Worm (Caenorhabditis elegans): ENCODE results near the gene T04F8.8.

T04F8.8 gene

DNA sequence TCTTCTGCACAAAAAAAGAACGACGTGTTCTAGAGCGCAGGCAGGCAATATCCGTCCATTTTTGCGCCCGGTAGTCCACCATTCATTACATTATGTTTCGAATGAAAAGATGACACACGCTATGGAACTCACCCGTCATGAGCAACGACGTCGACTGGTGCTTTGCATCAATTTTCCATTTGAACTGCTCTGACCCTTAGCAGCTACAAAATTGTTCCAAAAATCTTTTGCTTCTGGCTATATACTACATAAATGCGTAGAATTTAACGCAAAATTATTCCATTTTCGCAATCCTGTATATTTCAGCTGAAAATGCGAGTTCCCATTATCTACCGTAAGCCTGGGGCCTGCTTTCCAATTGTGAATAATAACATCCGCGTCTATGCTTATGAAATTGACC lies 11.1 kb downstream of the T04F8.8 start, which contains the start of gene T04F8.3:
TSS of gene T04F8.3 (plus strand) at position 301 of the 400 bp plus-strand sequence.
- TF ChIP-seq nhr-2 (tag; optimal IDR thresholded peaks at IDR 0.05) (no peak), nhr-12 (tag; optimal IDR thresholded peaks at IDR 0.05) (no peak), nhr-237 (tag; optimal IDR thresholded peaks at IDR 0.05) (no peak), mep-1 (tag; optimal IDR thresholded peaks at IDR 0.05) (no peak), elt-3 (tag; optimal IDR thresholded peaks at IDR 0.05) (no peak), lsy-2 (tag; optimal IDR thresholded peaks at IDR 0.05) (no peak), bed-3 (GFP tag; optimal IDR thresholded peaks at IDR 0.05) (no peak), mab-5 (tag; optimal IDR thresholded peaks at IDR 0.05) (no peak), ztf-11 (tag; optimal IDR thresholded peaks at IDR 0.05) (no peak), lin-13 (tag; optimal IDR thresholded peaks at IDR 0.05) (no peak), sem-2 (GFP tag; optimal IDR thresholded peaks at IDR 0.05) (no peak), flh-1 (GFP tag; optimal IDR thresholded peaks at IDR 0.05) (no peak), unc-120 (tag; optimal IDR thresholded peaks at IDR 0.05; ENCODE audit: poor library complexity, severe bottlenecking) (no peak), hlh-1 (tag; optimal IDR thresholded peaks at IDR 0.05) (no peak), pha-4 (tag; optimal IDR thresholded peaks at IDR 0.05) (no peak), tbx-8 (GFP tag; optimal IDR thresholded peaks at IDR 0.05) (no peak)

DNA sequence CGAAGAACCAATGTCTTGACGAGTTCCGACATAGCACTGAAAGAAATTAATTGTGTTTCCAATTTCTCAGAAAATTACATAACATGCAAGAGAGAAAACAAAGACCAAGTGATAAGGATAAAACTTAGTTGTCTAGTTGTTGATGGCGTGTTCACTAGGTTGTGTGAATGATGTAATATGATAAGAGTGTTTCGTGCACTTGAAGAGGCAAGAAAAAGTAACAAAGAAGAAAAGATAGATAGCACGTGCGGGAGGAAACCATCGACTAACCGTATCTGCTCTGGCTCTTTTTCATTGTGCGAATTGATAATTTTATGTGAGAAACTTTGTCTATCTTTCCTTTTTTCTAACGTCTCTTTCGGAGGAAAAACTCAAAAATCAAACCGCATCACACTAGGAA lies 14.4 kb downstream of the T04F8.8 start, which contains the start of gene sfxn-1.5:
TSS of gene sfxn-1.5 (minus strand) at position 36 of the 400 bp plus-strand sequence.
- TF ChIP-seq lin-13 (tag; optimal IDR thresholded peaks at IDR 0.05) (no peak), M03D4.4 (tag; optimal IDR thresholded peaks at IDR 0.05) (no peak), unc-39 (tag; optimal IDR thresholded peaks at IDR 0.05) (no peak), flh-1 (GFP tag; optimal IDR thresholded peaks at IDR 0.05) (no peak), unc-120 (tag; optimal IDR thresholded peaks at IDR 0.05; ENCODE audit: poor library complexity, severe bottlenecking) (no peak), ztf-11 (tag; optimal IDR thresholded peaks at IDR 0.05) (no peak)

DNA sequence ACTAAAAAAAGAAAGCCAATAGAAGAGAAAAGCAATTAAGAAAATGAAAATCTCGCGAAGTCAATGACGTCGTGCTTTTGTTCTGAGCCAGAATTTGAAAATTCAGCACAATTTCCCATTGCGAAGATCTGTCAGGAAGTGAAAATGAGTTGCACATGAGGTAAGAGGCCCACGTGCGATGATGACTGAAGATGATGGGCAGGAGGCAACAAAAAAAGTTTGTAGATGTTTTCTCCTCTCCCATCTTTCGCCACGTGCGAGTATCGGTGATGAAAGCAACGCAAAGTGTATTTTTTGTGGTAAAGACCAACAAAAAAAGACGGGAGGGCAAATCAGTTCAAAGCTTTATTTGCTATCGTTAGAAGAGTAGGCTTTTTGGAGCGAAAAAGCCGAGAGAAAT lies 14.8 kb downstream of the T04F8.8 start:
- TF ChIP-seq tbx-8 (GFP tag; optimal IDR thresholded peaks at IDR 0.05) (no peak), drap-1 (GFP tag; optimal IDR thresholded peaks at IDR 0.05) (no peak), pha-4 (tag; optimal IDR thresholded peaks at IDR 0.05) (no peak), mep-1 (tag; optimal IDR thresholded peaks at IDR 0.05) (no peak), unc-62 (GFP tag; optimal IDR thresholded peaks at IDR 0.05) (no peak), lsy-2 (tag; optimal IDR thresholded peaks at IDR 0.05) (no peak), ceh-83 (GFP tag; optimal IDR thresholded peaks at IDR 0.05) (no peak), ham-2 (GFP tag; optimal IDR thresholded peaks at IDR 0.05) (no peak), nhr-237 (tag; optimal IDR thresholded peaks at IDR 0.05) (no peak), lin-13 (tag; optimal IDR thresholded peaks at IDR 0.05) (no peak), sem-2 (GFP tag; optimal IDR thresholded peaks at IDR 0.05) (no peak), ceh-39 (tag; optimal IDR thresholded peaks at IDR 0.05) (no peak), ztf-11 (tag; optimal IDR thresholded peaks at IDR 0.05) (no peak), cnd-1 (tag; optimal IDR thresholded peaks at IDR 0.05) (no peak), unc-39 (tag; optimal IDR thresholded peaks at IDR 0.05) (no peak), ces-1 (GFP tag; optimal IDR thresholded peaks at IDR 0.05) (no peak), nhr-12 (tag; optimal IDR thresholded peaks at IDR 0.05) (no peak), lin-32 (GFP tag; optimal IDR thresholded peaks at IDR 0.05) (no peak), nhr-28 (tag; optimal IDR thresholded peaks at IDR 0.05) (no peak)

DNA sequence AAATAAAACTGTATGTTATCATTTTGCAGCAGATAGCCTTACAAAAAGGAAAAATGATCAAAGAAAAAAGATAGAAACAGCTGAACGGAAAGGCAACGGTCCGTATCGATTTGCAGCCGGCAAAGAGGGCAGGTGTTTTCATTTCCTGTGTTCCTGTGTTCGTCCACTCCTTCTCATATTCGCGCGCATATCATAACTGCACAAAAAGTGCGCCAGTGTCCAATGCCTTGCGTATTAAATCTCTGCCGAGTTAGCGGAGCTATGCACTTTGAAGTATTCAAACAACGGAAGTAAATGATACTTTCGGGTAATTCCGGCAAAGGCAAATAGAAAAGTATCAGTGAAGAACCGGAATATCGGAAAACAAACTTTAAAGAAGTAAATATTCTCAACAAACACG lies 15.3 kb downstream of the T04F8.8 start:
- no peak for TF ChIP-seq lsy-2 (tag; optimal IDR thresholded peaks at IDR 0.05)
- peak; percentile 72 for TF ChIP-seq lin-13 (tag; optimal IDR thresholded peaks at IDR 0.05)
- no peak for TF ChIP-seq blmp-1 (tag; optimal IDR thresholded peaks at IDR 0.05)
- TF ChIP-seq zip-8 (tag; optimal IDR thresholded peaks at IDR 0.05): no peak
- no peak for TF ChIP-seq nhr-28 (tag; optimal IDR thresholded peaks at IDR 0.05)
- TF ChIP-seq sptf-1 (tag; optimal IDR thresholded peaks at IDR 0.05): no peak
- TF ChIP-seq elt-1 (tag; optimal IDR thresholded peaks at IDR 0.05; ENCODE audit: borderline replicate concordance, insufficient read depth): no peak
- no peak for TF ChIP-seq ham-2 (GFP tag; optimal IDR thresholded peaks at IDR 0.05)
- no peak for TF ChIP-seq ceh-83 (GFP tag; optimal IDR thresholded peaks at IDR 0.05)
- TF ChIP-seq sem-2 (GFP tag; optimal IDR thresholded peaks at IDR 0.05): no peak
- TF ChIP-seq unc-62 (GFP tag; optimal IDR thresholded peaks at IDR 0.05): no peak
- no peak for TF ChIP-seq bed-3 (GFP tag; optimal IDR thresholded peaks at IDR 0.05)
- peak; percentile 60 for TF ChIP-seq M03D4.4 (tag; optimal IDR thresholded peaks at IDR 0.05)
- no peak for TF ChIP-seq ztf-11 (tag; optimal IDR thresholded peaks at IDR 0.05)
- no peak for TF ChIP-seq elt-3 (tag; optimal IDR thresholded peaks at IDR 0.05)
- peak; percentile 22 for TF ChIP-seq lin-32 (GFP tag; optimal IDR thresholded peaks at IDR 0.05)
- peak; percentile 7 for TF ChIP-seq drap-1 (GFP tag; optimal IDR thresholded peaks at IDR 0.05)
- peak; percentile 70 for TF ChIP-seq mep-1 (tag; optimal IDR thresholded peaks at IDR 0.05)
- no peak for TF ChIP-seq unc-120 (tag; optimal IDR thresholded peaks at IDR 0.05; ENCODE audit: poor library complexity, severe bottlenecking)
- TF ChIP-seq unc-39 (tag; optimal IDR thresholded peaks at IDR 0.05): no peak
- TF ChIP-seq hlh-1 (tag; optimal IDR thresholded peaks at IDR 0.05): no peak
- TF ChIP-seq pha-4 (tag; optimal IDR thresholded peaks at IDR 0.05): no peak
- TF ChIP-seq ceh-39 (tag; optimal IDR thresholded peaks at IDR 0.05): peak; percentile 46
- TF ChIP-seq nhr-76 (tag; optimal IDR thresholded peaks at IDR 0.05): no peak
- TF ChIP-seq cnd-1 (tag; optimal IDR thresholded peaks at IDR 0.05): peak; percentile 55

All from whole organism, mixed stage, embryonic.